Fruit fly (Drosophila melanogaster) whole organism, prepupa: ENCODE data around the gene CG3984.

ENCODE experiments used
- Blimp-1 ChIP-seq: fragments of 200-800 bp; sonication (Bioruptor generic); optimal IDR thresholded peaks from 3 replicates; lab custom pipeline; 2017; ENCODE audit warnings: missing biosample characterization, missing genetic modification characterization, mild to moderate bottlenecking, moderate library complexity, missing genetic modification reagents
- CG11762 ChIP-seq: fragments of 200-800 bp; sonication (Bioruptor generic); optimal IDR thresholded peaks from 3 replicates; lab custom pipeline; 2016; ENCODE audit warnings: missing biosample characterization, missing genetic modification characterization; ENCODE audit not compliant: insufficient read depth
- CG15336 ChIP-seq: fragments of 200-800 bp; sonication (Bioruptor generic); IDR thresholded peaks from 2 replicates; pipeline ENCODE4 v1.3.6; 2022; ENCODE audit warnings: missing biosample characterization, missing genetic modification characterization
- CG16779 ChIP-seq: fragments of 200-800 bp; sonication (Bioruptor generic); optimal IDR thresholded peaks from 3 replicates; lab custom pipeline; 2017; ENCODE audit warnings: missing biosample characterization, mild to moderate bottlenecking, missing genetic modification characterization
- CG3032 ChIP-seq: fragments of 200-800 bp; optimal IDR thresholded peaks from 2 replicates; lab custom pipeline; 2019; ENCODE audit warnings: missing biosample characterization, mild to moderate bottlenecking, missing genetic modification characterization, moderate library complexity
- CG32006 ChIP-seq: fragments of 200-800 bp; sonication (Bioruptor generic); optimal IDR thresholded peaks from 3 replicates; lab custom pipeline; 2017; ENCODE audit warnings: missing biosample characterization, mild to moderate bottlenecking, missing genetic modification characterization
- CG3919 ChIP-seq: fragments of 200-800 bp; sonication (Bioruptor generic); optimal IDR thresholded peaks from 3 replicates; lab custom pipeline; 2016; ENCODE audit warnings: missing biosample characterization, missing genetic modification characterization
- CG4318 ChIP-seq: fragments of 200-800 bp; sonication (Bioruptor generic); optimal IDR thresholded peaks from 3 replicates; lab custom pipeline; 2017; ENCODE audit warnings: missing biosample characterization, mild to moderate bottlenecking, missing genetic modification characterization
- CG6163 ChIP-seq: fragments of 200-800 bp; sonication (Bioruptor generic); IDR thresholded peaks from 3 replicates; pipeline ENCODE4 v1.3.6; 2022; ENCODE audit warnings: missing biosample characterization, missing genetic modification characterization
- CG6276 ChIP-seq: fragments of 200-800 bp; sonication (Bioruptor generic); optimal IDR thresholded peaks from 2 replicates; lab custom pipeline; 2017; ENCODE audit warnings: missing biosample characterization, mild to moderate bottlenecking, missing genetic modification characterization
- CG6792 ChIP-seq: fragments of 200-800 bp; sonication (Bioruptor generic); optimal IDR thresholded peaks from 3 replicates; lab custom pipeline; 2016; ENCODE audit warnings: missing biosample characterization, missing genetic modification characterization
- CG6808 ChIP-seq: fragments of 200-800 bp; sonication (Bioruptor generic); optimal IDR thresholded peaks from 3 replicates; lab custom pipeline; 2017; ENCODE audit warnings: missing biosample characterization, missing genetic modification characterization, mild to moderate bottlenecking, moderate library complexity, missing genetic modification reagents
- CG7368 ChIP-seq: fragments of 200-800 bp; sonication (Bioruptor generic); optimal IDR thresholded peaks from 3 replicates; lab custom pipeline; 2016; ENCODE audit warnings: missing biosample characterization, missing genetic modification characterization
- CG8119 ChIP-seq: fragments of 200-800 bp; sonication (Bioruptor generic); IDR thresholded peaks from 3 replicates; pipeline ENCODE4 v1.3.6; 2022; ENCODE audit warnings: missing biosample characterization, missing genetic modification characterization
- CG8632 ChIP-seq: fragments of 200-800 bp; sonication (Bioruptor generic); optimal IDR thresholded peaks from 3 replicates; lab custom pipeline; 2016; ENCODE audit warnings: missing biosample characterization, missing genetic modification characterization
- Eip75B ChIP-seq: fragments of 200-800 bp; sonication (Bioruptor generic); optimal IDR thresholded peaks from 3 replicates; lab custom pipeline; 2016; ENCODE audit warnings: missing biosample characterization, missing genetic modification characterization
- Eip78C ChIP-seq: fragments of 200-800 bp; sonication (Bioruptor generic); peaks from one replicate; lab custom pipeline; 2016; ENCODE audit warnings: missing biosample characterization, missing genetic modification characterization
- Ets96B ChIP-seq: fragments of 200-800 bp; optimal IDR thresholded peaks from 2 replicates; lab custom pipeline; 2019; ENCODE audit warnings: missing biosample characterization, mild to moderate bottlenecking, missing genetic modification characterization, moderate library complexity
- Hr38 ChIP-seq: sonication (Bioruptor generic); optimal IDR thresholded peaks from 2 replicates; lab custom pipeline; 2016; ENCODE audit warnings: missing biosample characterization, missing genetic modification characterization
- Hr39 ChIP-seq: fragments of 200-800 bp; sonication (Bioruptor generic); optimal IDR thresholded peaks from 2 replicates; lab custom pipeline; 2016; ENCODE audit warnings: missing biosample characterization, missing genetic modification characterization
- Hr4 ChIP-seq: fragments of 200-800 bp; sonication (Bioruptor generic); optimal IDR thresholded peaks from 3 replicates; lab custom pipeline; 2016; ENCODE audit warnings: missing biosample characterization, missing genetic modification characterization
- Lpt ChIP-seq: fragments of 200-800 bp; sonication (Bioruptor generic); optimal IDR thresholded peaks from 3 replicates; lab custom pipeline; 2016; ENCODE audit warnings: missing biosample characterization, missing genetic modification characterization
- OdsH ChIP-seq: fragments of 200-800 bp; sonication (Bioruptor generic); optimal IDR thresholded peaks from 3 replicates; lab custom pipeline; 2016; ENCODE audit warnings: missing biosample characterization, missing genetic modification characterization
- Smox ChIP-seq: fragments of 200-800 bp; sonication (Bioruptor generic); optimal IDR thresholded peaks from 3 replicates; lab custom pipeline; 2016; ENCODE audit warnings: missing biosample characterization, missing genetic modification characterization
- Sox14 ChIP-seq: fragments of 200-800 bp; sonication (Bioruptor generic); optimal IDR thresholded peaks from 3 replicates; lab custom pipeline; 2016; ENCODE audit warnings: missing biosample characterization, missing genetic modification characterization
- Sox15 ChIP-seq: fragments of 200-800 bp; sonication (Bioruptor generic); optimal IDR thresholded peaks from 3 replicates; lab custom pipeline; 2016; ENCODE audit warnings: missing biosample characterization, missing genetic modification characterization
- achi ChIP-seq: fragments of 200-800 bp; sonication (Bioruptor generic); optimal IDR thresholded peaks from 3 replicates; lab custom pipeline; 2016; ENCODE audit warnings: missing biosample characterization, missing genetic modification characterization
- acj6 ChIP-seq: fragments of 200-800 bp; sonication (Bioruptor generic); optimal IDR thresholded peaks from 3 replicates; lab custom pipeline; 2016; ENCODE audit warnings: missing biosample characterization, missing genetic modification characterization
- cyc ChIP-seq: fragments of 200-800 bp; sonication (Bioruptor generic); optimal IDR thresholded peaks from 3 replicates; lab custom pipeline; 2016; ENCODE audit warnings: missing biosample characterization, missing genetic modification characterization
- dac ChIP-seq: fragments of 200-800 bp; sonication (Bioruptor generic); optimal IDR thresholded peaks from 2 replicates; lab custom pipeline; 2017; ENCODE audit warnings: missing biosample characterization, mild to moderate bottlenecking, missing genetic modification characterization
- dsx ChIP-seq: fragments of 200-800 bp; optimal IDR thresholded peaks from 3 replicates; lab custom pipeline; 2019; ENCODE audit warnings: missing biosample characterization, mild to moderate bottlenecking, missing genetic modification characterization, moderate library complexity; ENCODE audit not compliant: poor library complexity, severe bottlenecking
- eg ChIP-seq: fragments of 200-800 bp; sonication (Bioruptor generic); IDR thresholded peaks from 3 replicates; pipeline ENCODE4 v1.3.6; 2022; ENCODE audit warnings: missing biosample characterization, missing genetic modification characterization
- esn ChIP-seq: fragments of 200-800 bp; sonication (Bioruptor generic); optimal IDR thresholded peaks from 2 replicates; lab custom pipeline; 2016; ENCODE audit warnings: missing biosample characterization, mild to moderate bottlenecking, missing genetic modification characterization, moderate library complexity
- fd85E ChIP-seq: fragments of 200-800 bp; sonication (Bioruptor generic); optimal IDR thresholded peaks from 3 replicates; lab custom pipeline; 2016; ENCODE audit warnings: missing biosample characterization, missing genetic modification characterization
- fkh ChIP-seq: fragments of 200-800 bp; sonication (Bioruptor generic); optimal IDR thresholded peaks from 3 replicates; lab custom pipeline; 2017; ENCODE audit warnings: missing biosample characterization, mild to moderate bottlenecking, missing genetic modification characterization, moderate library complexity
- lz ChIP-seq: fragments of 200-800 bp; sonication (Bioruptor generic); optimal IDR thresholded peaks from 3 replicates; lab custom pipeline; 2016; ENCODE audit warnings: missing biosample characterization, missing genetic modification characterization
- net ChIP-seq: fragments of 200-800 bp; sonication (Bioruptor generic); optimal IDR thresholded peaks from 3 replicates; lab custom pipeline; 2016; ENCODE audit warnings: missing biosample characterization, missing genetic modification characterization
- pdm3 ChIP-seq: fragments of 200-800 bp; sonication (Bioruptor generic); optimal IDR thresholded peaks from 3 replicates; lab custom pipeline; 2016; ENCODE audit warnings: missing biosample characterization, missing genetic modification characterization
- salr ChIP-seq, 2 experiments: fragments of 200-800 bp; sonication (Bioruptor generic); optimal IDR thresholded peaks; 3 replicates each; lab custom pipeline; 2016 to 2018; ENCODE audit warnings: missing biosample characterization in 2 of 2, missing genetic modification characterization in 2 of 2, mild to moderate bottlenecking in 1 of 2
- spab ChIP-seq: fragments of 200-800 bp; sonication (Bioruptor generic); optimal IDR thresholded peaks from 2 replicates; lab custom pipeline; 2017; ENCODE audit warnings: missing biosample characterization, mild to moderate bottlenecking, missing genetic modification characterization, missing genetic modification reagents
- ss ChIP-seq, 2 experiments: fragments of 200-800 bp; sonication (Bioruptor generic); optimal IDR thresholded peaks; 2 replicates in 1 of 2; 3 replicates in 1 of 2; lab custom pipeline; 2017 to 2018; ENCODE audit warnings: mild to moderate bottlenecking in 2 of 2, missing biosample characterization in 2 of 2, missing genetic modification characterization in 2 of 2, moderate library complexity in 1 of 2
- svp ChIP-seq: fragments of 200-800 bp; sonication (Bioruptor generic); peaks from one replicate; lab custom pipeline; 2016; ENCODE audit warnings: missing biosample characterization, missing genetic modification characterization
- topi ChIP-seq: fragments of 200-800 bp; sonication (Bioruptor generic); optimal IDR thresholded peaks from 3 replicates; lab custom pipeline; 2016; ENCODE audit warnings: missing biosample characterization, missing genetic modification characterization

CG3984 gene

dm6 chr3R:15095550-15096031 lies 41.4 kb upstream of the CG3984 start, which contains the start of gene CG6966 (continued):
- TF ChIP-seq CG16779 (tag; lab: Kevin White, UChicago) (peak; percentile 72), Eip78C (GFP tag; lab: Kevin White, UChicago) (peak; percentile 88), Eip75B (peak; percentile 81), Lpt (GFP tag; lab: Kevin White, UChicago) (no peak), Sox15 (GFP tag; lab: Kevin White, UChicago) (peak; percentile 84), fd85E (GFP tag; lab: Kevin White, UChicago) (peak; percentile 36), fkh (GFP tag; lab: Kevin White, UChicago) (peak; percentile 68), dac (GFP tag; lab: Kevin White, UChicago) (peak; percentile 48), topi (peak; percentile 76), lz (GFP tag; lab: Kevin White, UChicago) (peak; percentile 94), spab (GFP tag; lab: Kevin White, UChicago) (peak; percentile 8), esn (GFP tag; lab: Kevin White, UChicago) (peak; percentile 90), Sox14 (peak; percentile 75), CG6163 (GFP tag; lab: Robert Waterston, UW) (no peak), dsx (GFP tag; lab: Kevin White, UChicago) (peak; percentile 32), svp (GFP tag; lab: Kevin White, UChicago) (peak; percentile 69), Hr39 (GFP tag; lab: Kevin White, UChicago) (peak; percentile 94), cyc (GFP tag; lab: Kevin White, UChicago) (peak; percentile 93), CG11762 (GFP tag; lab: Kevin White, UChicago) (peak; percentile 63), Blimp-1 (GFP tag; lab: Kevin White, UChicago) (peak; percentile 73), net (GFP tag; lab: Kevin White, UChicago) (no peak), CG4318 (no peak), CG8632 (GFP tag; lab: Kevin White, UChicago) (peak; percentile 53), Ets96B (tag; lab: Kevin White, UChicago) (peak; percentile 9), ss (GFP tag; optimal IDR thresholded peaks at IDR 0.05; lab: Kevin White, UChicago) (peak; percentile 47 to 74), Smox (GFP tag; lab: Kevin White, UChicago) (peak; percentile 85)

- TF ChIP-seq Eip78C (GFP tag; lab: Kevin White, UChicago) (peak; percentile 69), Hr4 (GFP tag; lab: Kevin White, UChicago) (peak; percentile 56), acj6 (peak; percentile 14), svp (GFP tag; lab: Kevin White, UChicago) (peak; percentile 45), CG32006 (GFP tag; lab: Kevin White, UChicago) (peak; percentile 64), dsx (GFP tag; lab: Kevin White, UChicago) (no peak), CG3032 (tag; lab: Kevin White, UChicago) (peak; percentile 1), achi (GFP tag; lab: Kevin White, UChicago) (peak; percentile 11), CG6792 (no peak), CG4318 (peak; percentile 23), OdsH (GFP tag; lab: Kevin White, UChicago) (peak; percentile 21), pdm3 (GFP tag; lab: Kevin White, UChicago) (peak; percentile 30), CG7368 (GFP tag; lab: Kevin White, UChicago) (no peak), salr (GFP tag; optimal IDR thresholded peaks at IDR 0.05; lab: Kevin White, UChicago) (peak in 1 of 2 experiments; percentile 27), ss (GFP tag; optimal IDR thresholded peaks at IDR 0.05; lab: Kevin White, UChicago) (peak in 1 of 2 experiments; percentile 8), CG6808 (GFP tag; lab: Kevin White, UChicago) (no peak), Hr38 (GFP tag; lab: Kevin White, UChicago) (no peak), CG6163 (GFP tag; lab: Robert Waterston, UW) (peak; percentile 59; the same call in 2 of the 3 replicates), CG8119 (GFP tag; lab: Robert Waterston, UW) (peak; percentile 54), CG3919 (GFP tag; lab: Kevin White, UChicago) (peak; percentile 13), CG6276 (peak; percentile 34), CG15336 (peak; percentile 67; the same call in 1 of the 2 replicates), eg (GFP tag; lab: Robert Waterston, UW) (peak; percentile 66; the same call in 1 of the 3 replicates), net (GFP tag; lab: Kevin White, UChicago) (peak; percentile 9)
Measured at dm6 chr3R:15110135-15110534, 26.8 kb upstream of the CG3984 start.
